Worm (Caenorhabditis elegans) whole organism, L1 larva: ENCODE results near the gene K06B4.4.

Source experiments
- ceh-90 ChIP-seq: sonication (generic microtip); optimal IDR thresholded peaks from 2 replicates; lab custom pipeline; 2016; ENCODE audit warnings: missing genetic modification characterization, missing compliant biosample characterization
- grh-1 ChIP-seq: fragments of 200-800 bp; sonication (Bioruptor generic); IDR thresholded peaks from 2 replicates; pipeline ENCODE4 v1.3.6; 2022; ENCODE audit warnings: missing genetic modification reagents, missing genetic modification characterization, missing compliant biosample characterization
- nhr-77 ChIP-seq: fragments of 150-350 bp; optimal IDR thresholded peaks from 2 replicates; lab custom pipeline; 2014; ENCODE audit warnings: missing biosample characterization, missing genetic modification characterization
- snpc-4 ChIP-seq: fragments of 150-350 bp; optimal IDR thresholded peaks from 2 replicates; lab custom pipeline; 2014; ENCODE audit warnings: missing biosample characterization, missing genetic modification characterization

- TF ChIP-seq nhr-77 (tag; lab: Kevin White, UChicago) = no peak
- no peak for TF ChIP-seq snpc-4
- TF ChIP-seq ceh-90 = no peak
- TF ChIP-seq grh-1 = no peak
These were observed 39.4 kb upstream of the K06B4.4 start, which contains the start of gene str-248 for ce11 chrV:15629543-15629942.
